Worm (Caenorhabditis elegans) whole organism, L1 larva: Measurements from ENCODE around the gene T28A11.22.

Experiments
- blmp-1 ChIP-seq: fragments of 150-350 bp; optimal IDR thresholded peaks from 2 replicates; lab custom pipeline; 2014; ENCODE audit warnings: missing biosample characterization, missing genetic modification characterization
- dpl-1 ChIP-seq, 3 experiments: fragments of 150-350 bp in 2 of 3; sonication (generic microtip) in 1 of 3; optimal IDR thresholded peaks; 2 replicates each; lab custom pipeline; 2014 to 2017; ENCODE audit warnings: missing biosample characterization in 3 of 3, missing genetic modification characterization in 3 of 3, missing genetic modification reagents in 3 of 3
- efl-1 ChIP-seq, 4 experiments: fragments of 150-350 bp; optimal IDR thresholded peaks in 3 of 4; peaks in 1 of 4; 1 replicate in 1 of 4; 2 replicates in 3 of 4; lab custom pipeline; 2014; ENCODE audit warnings: missing biosample characterization in 2 of 4, missing genetic modification characterization in 2 of 4, missing genetic modification reagents in 2 of 4
- elt-3 ChIP-seq, 6 experiments: fragments of 150-350 bp in 1 of 6; sonication (generic microtip); optimal IDR thresholded peaks; 2 replicates each; lab custom pipeline; 2017 to 2018; ENCODE audit warnings: missing biosample characterization in 6 of 6, missing genetic modification characterization in 6 of 6, inconsistent platforms in 1 of 6
- nhr-47 ChIP-seq: sonication (generic microtip); optimal IDR thresholded peaks from 2 replicates; lab custom pipeline; 2016; ENCODE audit warnings: mild to moderate bottlenecking, missing genetic modification characterization, moderate library complexity, missing compliant biosample characterization
- pax-3 ChIP-seq: fragments of 200-800 bp; sonication (Bioruptor generic); optimal IDR thresholded peaks from 2 replicates; lab custom pipeline; 2018; ENCODE audit warnings: mild to moderate bottlenecking, missing genetic modification characterization, moderate library complexity, missing compliant biosample characterization
- unc-30 ChIP-seq: sonication (generic microtip); optimal IDR thresholded peaks from 2 replicates; lab custom pipeline; 2017; ENCODE audit warnings: missing biosample characterization, missing genetic modification characterization
- zag-1 ChIP-seq: fragments of 150-350 bp; optimal IDR thresholded peaks from 2 replicates; lab custom pipeline; 2014; ENCODE audit warnings: missing biosample characterization, missing genetic modification characterization

DNA sequence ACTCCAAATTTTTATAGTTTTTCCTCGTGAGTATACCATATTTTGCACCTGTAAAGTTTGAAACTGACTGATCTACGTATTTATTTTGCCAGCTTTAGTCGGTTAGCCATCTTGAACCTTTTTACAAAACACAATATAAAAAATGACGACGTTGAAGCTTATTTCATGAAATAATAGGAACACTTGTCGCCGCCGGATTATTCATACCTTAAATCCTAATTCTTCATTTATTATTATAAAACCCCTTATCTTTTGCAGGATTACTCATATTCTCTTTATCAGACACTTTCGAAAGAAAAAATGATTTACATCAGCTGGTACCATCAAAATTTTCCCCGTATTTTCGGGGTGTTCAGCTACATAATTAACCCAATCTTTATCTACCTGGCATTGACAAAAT lies 9.9 kb upstream of the T28A11.22 start, which contains the start of gene srj-8:
- TF ChIP-seq blmp-1 (no peak), nhr-47 (tag; lab: Kevin White, UChicago) (no peak), efl-1 (optimal IDR thresholded peaks at IDR 0.05; lab: Kevin White, UChicago) (no peak), efl-1 (GFP tag; optimal IDR thresholded peaks at IDR 0.05 in 1 of 2; lab: Kevin White, UChicago) (no peak), elt-3 (tag; optimal IDR thresholded peaks at IDR 0.05; lab: Kevin White, UChicago) (no peak), zag-1 (tag; lab: Kevin White, UChicago) (no peak), dpl-1 (GFP tag; optimal IDR thresholded peaks at IDR 0.05; lab: Kevin White, UChicago) (no peak), unc-30 (no peak), pax-3 (no peak)
